Worm (Caenorhabditis elegans) whole organism, young adult: ENCODE measurements around the gene pigq-1.

Experiments used
- rec-8 ChIP-seq, 2 experiments: sonication (generic microtip); optimal IDR thresholded peaks; 2 replicates each; lab custom pipeline; 2016; ENCODE audit warnings: mild to moderate bottlenecking in 2 of 2, missing genetic modification characterization in 2 of 2, missing genetic modification reagents in 2 of 2, missing genotype in 2 of 2, missing biosample characterization in 1 of 2, missing compliant biosample characterization in 1 of 2, moderate library complexity in 1 of 2

The pigq-1 gene

DNA sequence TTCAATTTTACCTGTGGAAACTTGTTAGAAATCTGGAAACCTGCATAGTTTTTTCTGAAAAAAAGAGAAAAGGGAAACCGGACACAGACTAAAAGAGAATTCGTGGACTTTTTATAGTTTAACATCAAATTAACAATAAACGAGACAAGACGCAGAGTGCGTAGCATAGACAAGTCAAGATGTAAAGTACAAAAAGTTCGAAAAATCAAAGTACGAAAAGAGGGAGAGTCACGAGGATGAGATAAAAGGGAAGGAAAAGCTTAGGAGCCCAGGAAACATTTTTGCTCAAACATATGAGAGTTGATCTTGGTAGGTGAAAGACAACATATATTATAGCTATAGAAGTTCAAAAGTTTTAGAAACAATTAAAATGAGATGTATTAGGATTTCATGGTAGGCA is 49.3 kb downstream of the pigq-1 start, which contains the start of gene M7.12 (continued):
- TF ChIP-seq rec-8 (tag; optimal IDR thresholded peaks at IDR 0.05; lab: Kevin White, UChicago), result no peak
